Fruit fly (Drosophila melanogaster) whole organism, adult: ENCODE results near the gene FASN2.
A peak's percentile ranks its signal among the peaks of the same experiment; 100 is the strongest.

Experiments
- CG11617 ChIP-seq: fragments of 200-800 bp; sonication (Bioruptor generic); optimal IDR thresholded peaks from 2 replicates; lab custom pipeline; 2017; ENCODE audit warnings: mild to moderate bottlenecking, missing biosample characterization, missing genetic modification reagents, missing genetic modification characterization
- CG12768 ChIP-seq: fragments of 200-800 bp; sonication (Bioruptor generic); optimal IDR thresholded peaks from 2 replicates; lab custom pipeline; 2017; ENCODE audit warnings: missing biosample characterization, missing genetic modification characterization, mild to moderate bottlenecking, moderate library complexity, missing genetic modification reagents
- CG14711 ChIP-seq: fragments of 200-800 bp; sonication (Bioruptor generic); optimal IDR thresholded peaks from 2 replicates; lab custom pipeline; 2018; ENCODE audit warnings: missing biosample characterization, mild to moderate bottlenecking, missing genetic modification characterization, moderate library complexity
- CG1620 ChIP-seq: fragments of 200-800 bp; sonication (Bioruptor generic); optimal IDR thresholded peaks from 2 replicates; lab custom pipeline; 2016; ENCODE audit warnings: missing biosample characterization, missing genetic modification characterization
- CG33017 ChIP-seq: fragments of 200-800 bp; sonication (Bioruptor generic); optimal IDR thresholded peaks from 2 replicates; lab custom pipeline; 2018; ENCODE audit warnings: missing biosample characterization, mild to moderate bottlenecking, missing genetic modification characterization, moderate library complexity
- CG7045 ChIP-seq: fragments of 200-800 bp; sonication (Bioruptor generic); optimal IDR thresholded peaks from 2 replicates; lab custom pipeline; 2017; ENCODE audit warnings: missing biosample characterization, mild to moderate bottlenecking, missing genetic modification characterization
- Crg-1 ChIP-seq: fragments of 200-800 bp; sonication (Bioruptor generic); optimal IDR thresholded peaks from 2 replicates; lab custom pipeline; 2016; ENCODE audit warnings: missing biosample characterization, missing genetic modification characterization
- Hr96 ChIP-seq: fragments of 200-800 bp; sonication (Bioruptor generic); optimal IDR thresholded peaks from 2 replicates; lab custom pipeline; 2016; ENCODE audit warnings: missing biosample characterization, missing genetic modification characterization
- cic ChIP-seq: fragments of 200-800 bp; sonication (Bioruptor generic); optimal IDR thresholded peaks from 2 replicates; lab custom pipeline; 2017; ENCODE audit warnings: missing biosample characterization, mild to moderate bottlenecking, missing genetic modification characterization, moderate library complexity
- cnc ChIP-seq, 2 experiments: fragments of >200 bp; optimal IDR thresholded peaks; 2 replicates each; lab custom pipeline; 2017
- kay ChIP-seq: fragments of 200-800 bp; sonication (Bioruptor generic); peaks from one replicate; lab custom pipeline; 2016; ENCODE audit warnings: missing biosample characterization, missing genetic modification characterization, borderline replicate concordance
- ovo ChIP-seq: fragments of 200-800 bp; sonication (Bioruptor generic); optimal IDR thresholded peaks from 2 replicates; lab custom pipeline; 2016; ENCODE audit warnings: missing biosample characterization, missing genetic modification characterization
- tj ChIP-seq: fragments of 200-800 bp; sonication (Bioruptor generic); optimal IDR thresholded peaks from 3 replicates; lab custom pipeline; 2017; ENCODE audit warnings: missing biosample characterization, mild to moderate bottlenecking, missing genetic modification characterization, moderate library complexity
- toe ChIP-seq: fragments of 200-800 bp; sonication (Bioruptor generic); optimal IDR thresholded peaks from 2 replicates; lab custom pipeline; 2016; ENCODE audit warnings: missing biosample characterization, missing genetic modification characterization

dm6 chr2L:3037153-3037579, 6.6 kb upstream of the FASN2 start, which contains the start of the genes CG17260 and SerRS:
- peak; percentile 99 for TF ChIP-seq kay (GFP tag; lab: Kevin White, UChicago)
- peak; percentile 84 for TF ChIP-seq CG1620
- TF ChIP-seq ovo: peak; percentile 34
- peak; percentile 93 for TF ChIP-seq Crg-1 (GFP tag; lab: Kevin White, UChicago)
- peak in 1 of 2 experiments; percentile 66 for TF ChIP-seq cnc (optimal IDR thresholded peaks at IDR 0.05; lab: Kevin White, UChicago)
- peak; percentile 86 for TF ChIP-seq CG11617 (GFP tag; lab: Kevin White, UChicago)
- TF ChIP-seq CG7045 (GFP tag; lab: Kevin White, UChicago): peak; percentile 88
- peak; percentile 84 for TF ChIP-seq Hr96 (GFP tag; lab: Kevin White, UChicago)
- peak; percentile 96 for TF ChIP-seq CG12768
- peak; percentile 67 for TF ChIP-seq cic (GFP tag; lab: Kevin White, UChicago)
- peak; percentile 93 for TF ChIP-seq tj (GFP tag; lab: Kevin White, UChicago)
- peak; percentile 92 for TF ChIP-seq CG14711 (tag; lab: Kevin White, UChicago)
- TF ChIP-seq CG33017 (tag; lab: Kevin White, UChicago): peak; percentile 90
- peak; percentile 90 for TF ChIP-seq toe
